Fruit fly (Drosophila melanogaster) whole organism, embryonic: ENCODE measurements around the gene Fancd2.

ENCODE experiments used
- CG11504 ChIP-seq: fragments of 200-800 bp; sonication (Bioruptor generic); optimal IDR thresholded peaks from 3 replicates; lab custom pipeline; 2019; ENCODE audit warnings: missing biosample characterization, mild to moderate bottlenecking, missing genetic modification characterization, moderate library complexity
- CG13624 ChIP-seq: fragments of 200-800 bp; sonication (Bioruptor generic); optimal IDR thresholded peaks from 2 replicates; lab custom pipeline; 2016; ENCODE audit warnings: missing biosample characterization, missing genetic modification characterization
- CG13775 ChIP-seq: fragments of 200-800 bp; sonication (Bioruptor generic); optimal IDR thresholded peaks from 3 replicates; lab custom pipeline; 2017; ENCODE audit warnings: missing biosample characterization, mild to moderate bottlenecking, missing genetic modification characterization
- CG14965 ChIP-seq: fragments of 200-800 bp; sonication (Bioruptor generic); optimal IDR thresholded peaks from 2 replicates; lab custom pipeline; 2016; ENCODE audit warnings: missing biosample characterization, missing genetic modification characterization, borderline replicate concordance
- CG2120 ChIP-seq: fragments of 200-800 bp; sonication (Bioruptor generic); optimal IDR thresholded peaks from 3 replicates; lab custom pipeline; 2016; ENCODE audit warnings: missing biosample characterization, missing genetic modification characterization
- CG34422 ChIP-seq: fragments of 200-800 bp; sonication (Bioruptor generic); IDR thresholded peaks from 3 replicates; pipeline ENCODE4 v1.3.6; 2022; ENCODE audit warnings: missing biosample characterization, missing genetic modification characterization
- CG3995 ChIP-seq: fragments of 200-800 bp; sonication (Bioruptor generic); optimal IDR thresholded peaks from 3 replicates; lab custom pipeline; 2016; ENCODE audit warnings: missing biosample characterization, missing genetic modification characterization
- CG42726 ChIP-seq: fragments of 200-800 bp; sonication (Bioruptor generic); IDR thresholded peaks from 2 replicates; pipeline ENCODE4 v1.3.6; 2022; ENCODE audit warnings: missing biosample characterization, missing genetic modification characterization; ENCODE audit not compliant: partially characterized antibody
- CG4617 ChIP-seq: fragments of 200-800 bp; sonication (Bioruptor generic); optimal IDR thresholded peaks from 3 replicates; lab custom pipeline; 2016; ENCODE audit warnings: missing biosample characterization, missing genetic modification characterization, borderline replicate concordance
- CG5245 ChIP-seq: fragments of 200-800 bp; sonication (Bioruptor generic); optimal IDR thresholded peaks from 3 replicates; lab custom pipeline; 2016; ENCODE audit warnings: missing biosample characterization, missing genetic modification characterization
- CG6254 ChIP-seq: fragments of 200-800 bp; sonication (Bioruptor generic); optimal IDR thresholded peaks from 3 replicates; lab custom pipeline; 2017; ENCODE audit warnings: mild to moderate bottlenecking, missing biosample characterization, missing genetic modification reagents, missing genetic modification characterization
- CG6683 ChIP-seq: fragments of 200-800 bp; sonication (Bioruptor generic); optimal IDR thresholded peaks from 2 replicates; lab custom pipeline; 2017; ENCODE audit warnings: missing biosample characterization, mild to moderate bottlenecking, missing genetic modification characterization, missing genetic modification reagents
- CG6689 ChIP-seq: fragments of 200-800 bp; sonication (Bioruptor generic); IDR thresholded peaks from 2 replicates; pipeline ENCODE4 v1.3.6; 2022; ENCODE audit warnings: missing biosample characterization, missing genetic modification characterization
- CG7786 ChIP-seq: fragments of 200-800 bp; sonication (Bioruptor generic); optimal IDR thresholded peaks from 2 replicates; lab custom pipeline; 2016; ENCODE audit warnings: missing biosample characterization, missing genetic modification characterization
- CG8281 ChIP-seq: fragments of 200-800 bp; sonication (Bioruptor generic); optimal IDR thresholded peaks from 2 replicates; lab custom pipeline; 2018; ENCODE audit warnings: missing biosample characterization, mild to moderate bottlenecking, missing genetic modification characterization, moderate library complexity
- CG8290 ChIP-seq, 3 experiments: fragments of 200-800 bp; sonication (Bioruptor generic); optimal IDR thresholded peaks; 2 replicates each; lab custom pipeline; 2016 to 2019; ENCODE audit warnings: missing biosample characterization in 3 of 3, missing genetic modification characterization in 3 of 3, mild to moderate bottlenecking in 2 of 3, moderate library complexity in 1 of 3
- CG8388 ChIP-seq: fragments of 200-800 bp; sonication (Bioruptor generic); optimal IDR thresholded peaks from 2 replicates; lab custom pipeline; 2019; ENCODE audit warnings: missing biosample characterization, mild to moderate bottlenecking, missing genetic modification characterization, moderate library complexity
- CG9932 ChIP-seq: fragments of 200-800 bp; sonication (Bioruptor generic); IDR thresholded peaks from 2 replicates; pipeline ENCODE4 v1.3.6; 2022; ENCODE audit warnings: missing biosample characterization, missing genetic modification characterization
- D19A ChIP-seq: fragments of 200-800 bp; optimal IDR thresholded peaks from 3 replicates; lab custom pipeline; 2019; ENCODE audit warnings: missing biosample characterization, mild to moderate bottlenecking, missing genetic modification characterization, moderate library complexity
- Deaf1 ChIP-seq: fragments of 200-800 bp; optimal IDR thresholded peaks from 3 replicates; lab custom pipeline; 2019; ENCODE audit warnings: missing biosample characterization, mild to moderate bottlenecking, missing genetic modification characterization, moderate library complexity
- Dll ChIP-seq: fragments of 200-800 bp; sonication (Bioruptor generic); IDR thresholded peaks from 4 replicates; pipeline ENCODE4 v1.3.6; 2022; ENCODE audit warnings: missing biosample characterization, missing genetic modification characterization; ENCODE audit not compliant: partially characterized antibody
- Ets97D ChIP-seq: fragments of 200-800 bp; sonication (Bioruptor generic); optimal IDR thresholded peaks from 3 replicates; lab custom pipeline; 2016; ENCODE audit warnings: missing biosample characterization, missing genetic modification characterization
- Hand ChIP-seq: fragments of 200-800 bp; sonication (Bioruptor generic); optimal IDR thresholded peaks from 2 replicates; lab custom pipeline; 2017; ENCODE audit warnings: mild to moderate bottlenecking, missing biosample characterization, missing genetic modification reagents, missing genetic modification characterization
- HmgD ChIP-seq: fragments of 200-800 bp; sonication (Bioruptor generic); optimal IDR thresholded peaks from 3 replicates; lab custom pipeline; 2016; ENCODE audit warnings: missing biosample characterization, missing genetic modification characterization
- Hsf ChIP-seq: fragments of 200-800 bp; sonication (Bioruptor generic); optimal IDR thresholded peaks from 3 replicates; lab custom pipeline; 2016; ENCODE audit warnings: missing biosample characterization, missing genetic modification characterization
- Max ChIP-seq: fragments of 200-800 bp; sonication (Bioruptor generic); optimal IDR thresholded peaks from 2 replicates; lab custom pipeline; 2016; ENCODE audit warnings: missing biosample characterization, mild to moderate bottlenecking, missing genetic modification characterization
- Myb ChIP-seq: fragments of 200-800 bp; sonication (Bioruptor generic); optimal IDR thresholded peaks from 2 replicates; lab custom pipeline; 2016; ENCODE audit warnings: missing biosample characterization, missing genetic modification characterization
- Optix ChIP-seq: fragments of 200-800 bp; sonication (Bioruptor generic); IDR thresholded peaks from 3 replicates; pipeline ENCODE4 v1.3.6; 2022; ENCODE audit warnings: missing biosample characterization, missing genetic modification characterization
- Side ChIP-seq: fragments of 200-800 bp; sonication (Bioruptor generic); optimal IDR thresholded peaks from 2 replicates; lab custom pipeline; 2016; ENCODE audit warnings: missing biosample characterization, missing genetic modification characterization
- YL-1 ChIP-seq: fragments of 200-800 bp; sonication (Bioruptor generic); optimal IDR thresholded peaks from 3 replicates; lab custom pipeline; 2017; ENCODE audit warnings: missing biosample characterization, mild to moderate bottlenecking, missing genetic modification characterization
- aop ChIP-seq: fragments of 200-800 bp; sonication (Bioruptor generic); IDR thresholded peaks from 2 replicates; pipeline ENCODE4 v1.3.6; 2022; ENCODE audit warnings: missing biosample characterization, missing genetic modification characterization
- ato ChIP-seq: fragments of 200-800 bp; sonication (Bioruptor generic); IDR thresholded peaks from 2 replicates; pipeline ENCODE4 v1.3.6; 2022; ENCODE audit warnings: missing biosample characterization, missing genetic modification characterization; ENCODE audit not compliant: partially characterized antibody
- chn ChIP-seq: fragments of 200-800 bp; sonication (Bioruptor generic); optimal IDR thresholded peaks from 2 replicates; lab custom pipeline; 2016; ENCODE audit warnings: missing biosample characterization, missing genetic modification characterization
- crol ChIP-seq: fragments of 200-800 bp; sonication (Bioruptor generic); IDR thresholded peaks from 2 replicates; pipeline ENCODE4 v1.3.6; 2022; ENCODE audit warnings: missing biosample characterization, missing genetic modification characterization
- dimm ChIP-seq: fragments of 200-800 bp; sonication (Bioruptor generic); IDR thresholded peaks from 2 replicates; pipeline ENCODE4 v1.3.6; 2022; ENCODE audit warnings: missing biosample characterization, missing genetic modification characterization
- eve ChIP-seq, 2 experiments: fragments of >200 bp; optimal IDR thresholded peaks; 2 replicates each; lab custom pipeline; 2017; ENCODE audit warnings: missing biosample characterization in 2 of 2, missing genetic modification characterization in 2 of 2
- gro ChIP-seq: fragments of 200-800 bp; sonication (Bioruptor generic); optimal IDR thresholded peaks from 2 replicates; lab custom pipeline; 2016; ENCODE audit warnings: missing biosample characterization, missing genetic modification characterization
- insv ChIP-seq, 2 experiments: fragments of 200-800 bp; sonication (Bioruptor generic); optimal IDR thresholded peaks; 3 replicates each; lab custom pipeline; 2016 to 2018; ENCODE audit warnings: missing biosample characterization in 2 of 2, missing genetic modification characterization in 2 of 2
- kni ChIP-seq: fragments of 200-800 bp; sonication (Bioruptor generic); optimal IDR thresholded peaks from 3 replicates; lab custom pipeline; 2017; ENCODE audit warnings: mild to moderate bottlenecking, missing biosample characterization, missing genetic modification reagents, missing genetic modification characterization
- lov ChIP-seq, 2 experiments: fragments of 200-800 bp in 1 of 2; fragments of >200 bp in 1 of 2; sonication (Bioruptor generic) in 1 of 2; IDR thresholded peaks in 1 of 2; optimal IDR thresholded peaks in 1 of 2; 2 replicates in 1 of 2; 3 replicates in 1 of 2; pipeline versions ENCODE4 v1.3.6 to Lab custom; 2017 to 2022; ENCODE audit warnings: missing biosample characterization in 1 of 2, missing genetic modification characterization in 1 of 2
- mirr ChIP-seq: fragments of 200-800 bp; sonication (Bioruptor generic); optimal IDR thresholded peaks from 3 replicates; lab custom pipeline; 2018; ENCODE audit warnings: missing biosample characterization, mild to moderate bottlenecking, missing genetic modification characterization
- peb ChIP-seq: fragments of 200-800 bp; sonication (Bioruptor generic); IDR thresholded peaks from 2 replicates; pipeline ENCODE4 v1.3.6; 2022; ENCODE audit warnings: missing biosample characterization, missing genetic modification characterization
- pros ChIP-seq: fragments of 200-800 bp; sonication (Bioruptor generic); optimal IDR thresholded peaks from 3 replicates; lab custom pipeline; 2019; ENCODE audit warnings: missing biosample characterization, mild to moderate bottlenecking, missing genetic modification characterization, moderate library complexity
- row ChIP-seq: fragments of 200-800 bp; sonication (Bioruptor generic); IDR thresholded peaks from 3 replicates; pipeline ENCODE4 v1.3.6; 2022; ENCODE audit warnings: missing biosample characterization, missing genetic modification characterization
- sd ChIP-seq: fragments of 200-800 bp; sonication (Bioruptor generic); optimal IDR thresholded peaks from 3 replicates; lab custom pipeline; 2018; ENCODE audit warnings: missing biosample characterization, mild to moderate bottlenecking, missing genetic modification characterization, moderate library complexity
- slou ChIP-seq: fragments of 200-800 bp; sonication (Bioruptor generic); optimal IDR thresholded peaks from 3 replicates; lab custom pipeline; 2016; ENCODE audit warnings: missing biosample characterization, missing genetic modification characterization
- tna ChIP-seq: fragments of 200-800 bp; sonication (Bioruptor generic); IDR thresholded peaks from 2 replicates; pipeline ENCODE4 v1.3.6; 2022; ENCODE audit warnings: missing biosample characterization, missing genetic modification characterization; ENCODE audit not compliant: partially characterized antibody
- unpg ChIP-seq: fragments of 200-800 bp; sonication (Bioruptor generic); optimal IDR thresholded peaks from 3 replicates; lab custom pipeline; 2018; ENCODE audit warnings: missing biosample characterization, mild to moderate bottlenecking, missing genetic modification characterization, moderate library complexity
- wor ChIP-seq: fragments of 200-800 bp; sonication (Bioruptor generic); IDR thresholded peaks from 2 replicates; pipeline ENCODE4 v1.3.6; 2022; ENCODE audit warnings: missing biosample characterization, missing genetic modification characterization
- zf30C ChIP-seq: fragments of 200-800 bp; sonication (Bioruptor generic); optimal IDR thresholded peaks from 3 replicates; lab custom pipeline; 2018; ENCODE audit warnings: missing biosample characterization, mild to moderate bottlenecking, missing genetic modification characterization

Gene Fancd2

dm6 chr3R:20837242-20837664, 21.3 kb upstream of the Fancd2 start (continued):
- TF ChIP-seq dimm (GFP tag; lab: Robert Waterston, UW) = no peak
- TF ChIP-seq CG7786 (GFP tag; lab: Kevin White, UChicago) = no peak
- TF ChIP-seq unpg (GFP tag; lab: Kevin White, UChicago) = no peak
- TF ChIP-seq Optix = no peak
- TF ChIP-seq CG13624 (GFP tag; lab: Kevin White, UChicago) = no peak
- peak; percentile 55 for TF ChIP-seq Deaf1 (tag; lab: Kevin White, UChicago)
- TF ChIP-seq CG9932 (GFP tag; lab: Robert Waterston, UW) = peak; percentile 22; the same call in 1 of the 2 replicates
- TF ChIP-seq aop (GFP tag; lab: Robert Waterston, UW) = no peak
- peak; percentile 96 for TF ChIP-seq sd (tag; lab: Kevin White, UChicago)
- TF ChIP-seq CG13775 (GFP tag; lab: Kevin White, UChicago) = no peak
- TF ChIP-seq gro (GFP tag; lab: Kevin White, UChicago) = peak; percentile 11
- no peak for TF ChIP-seq CG11504
- no peak for TF ChIP-seq lov (optimal IDR thresholded peaks at IDR 0.05; lab: Kevin White, UChicago)
- no peak for TF ChIP-seq lov (GFP tag; IDR thresholded peaks at IDR 0.05; lab: Robert Waterston, UW)
- no peak for TF ChIP-seq wor
- no peak for TF ChIP-seq D19A (tag; lab: Kevin White, UChicago)
- TF ChIP-seq zf30C (GFP tag; lab: Kevin White, UChicago) = no peak
- TF ChIP-seq HmgD = no peak
- no peak for TF ChIP-seq crol
- TF ChIP-seq Max = no peak
- TF ChIP-seq pros = no peak
- no peak for TF ChIP-seq CG6683 (GFP tag; lab: Kevin White, UChicago)
- TF ChIP-seq kni = no peak
- peak; percentile 57 for TF ChIP-seq CG6254 (GFP tag; lab: Kevin White, UChicago)
- no peak for TF ChIP-seq tna (GFP tag; lab: Robert Waterston, UW)
- TF ChIP-seq CG6689 (GFP tag; lab: Robert Waterston, UW) = no peak
- no peak for TF ChIP-seq CG42726 (GFP tag; lab: Robert Waterston, UW)
- no peak for TF ChIP-seq Side (GFP tag; lab: Kevin White, UChicago)
- TF ChIP-seq Hand (GFP tag; lab: Kevin White, UChicago) = no peak
- no peak for TF ChIP-seq YL-1 (GFP tag; lab: Kevin White, UChicago)
- TF ChIP-seq CG34422 = no peak
- TF ChIP-seq CG5245 = no peak
- no peak for TF ChIP-seq peb (GFP tag; lab: Robert Waterston, UW)
- TF ChIP-seq slou (GFP tag; lab: Kevin White, UChicago) = no peak
- no peak for TF ChIP-seq insv (GFP tag; optimal IDR thresholded peaks at IDR 0.05; lab: Kevin White, UChicago)
- no peak for TF ChIP-seq Myb (GFP tag; lab: Kevin White, UChicago)
- no peak for TF ChIP-seq CG4617 (GFP tag; lab: Kevin White, UChicago)
- peak; percentile 21 for TF ChIP-seq CG2120 (GFP tag; lab: Kevin White, UChicago)
- no peak for TF ChIP-seq chn (GFP tag; lab: Kevin White, UChicago)
- TF ChIP-seq mirr = peak; percentile 92
- TF ChIP-seq row = peak; percentile 36; the same call in 1 of the 3 replicates
- TF ChIP-seq CG8281 = no peak
- TF ChIP-seq eve (GFP tag; optimal IDR thresholded peaks at IDR 0.05; lab: Kevin White, UChicago) = peak in 1 of 2 experiments; percentile 2
- TF ChIP-seq Ets97D (GFP tag; lab: Kevin White, UChicago) = no peak
- TF ChIP-seq CG8290 (GFP tag; optimal IDR thresholded peaks at IDR 0.05; lab: Kevin White, UChicago) = no peak
- peak in 1 of 2 experiments; percentile 17 for TF ChIP-seq CG8290 (tag; optimal IDR thresholded peaks at IDR 0.05; lab: Kevin White, UChicago)
- no peak for TF ChIP-seq Dll
- TF ChIP-seq CG8388 = no peak
- TF ChIP-seq ato (GFP tag; lab: Robert Waterston, UW) = no peak
- TF ChIP-seq Hsf (GFP tag; lab: Kevin White, UChicago) = no peak
- TF ChIP-seq CG14965 (GFP tag; lab: Kevin White, UChicago) = no peak
- no peak for TF ChIP-seq CG3995
